Worm (Caenorhabditis elegans): ENCODE results near the gene T13F2.4.

DNA sequence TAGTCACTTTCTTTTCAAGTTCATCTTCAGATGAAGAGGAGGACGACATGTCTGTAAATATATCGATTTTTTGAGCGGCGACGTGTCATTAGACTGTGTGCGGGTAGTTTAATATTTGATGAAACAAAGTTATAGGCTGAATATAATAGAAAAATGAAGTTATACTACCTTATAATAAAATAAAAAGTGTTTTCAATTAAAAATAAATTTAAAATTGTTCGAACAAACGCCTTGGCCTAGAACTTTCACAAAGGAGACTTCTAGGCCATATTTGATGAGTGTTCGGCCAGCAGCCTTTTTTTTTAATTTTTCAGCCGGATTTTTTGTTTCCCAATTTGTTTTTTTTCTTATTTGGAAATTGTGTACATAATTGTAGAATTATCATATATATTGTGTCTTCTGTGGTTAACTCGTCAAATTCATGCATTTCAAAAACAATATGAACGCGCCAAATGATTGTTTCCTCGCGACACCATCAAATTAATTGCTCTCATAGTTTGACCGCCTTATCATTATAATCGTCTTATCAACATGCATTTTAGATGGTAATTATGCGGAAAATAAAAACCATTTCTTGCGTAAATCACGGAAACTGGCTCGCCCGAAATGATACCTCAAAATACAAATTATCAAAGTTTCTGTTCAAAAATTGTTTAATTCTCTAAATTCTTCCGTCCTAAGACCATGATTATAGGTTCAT is 7.9 kb downstream of the T13F2.4 start, which contains the start of gene T13F2.2:
- TF ChIP-seq snpc-4 (tag; optimal IDR thresholded peaks at IDR 0.05) (no peak), lin-39 (tag; optimal IDR thresholded peaks at IDR 0.05) (no peak), nhr-10 (tag; optimal IDR thresholded peaks at IDR 0.05) (no peak), egl-27 (tag; optimal IDR thresholded peaks at IDR 0.05) (no peak)
